Worm (Caenorhabditis elegans): ENCODE results near the gene rrc-1.

DNA sequence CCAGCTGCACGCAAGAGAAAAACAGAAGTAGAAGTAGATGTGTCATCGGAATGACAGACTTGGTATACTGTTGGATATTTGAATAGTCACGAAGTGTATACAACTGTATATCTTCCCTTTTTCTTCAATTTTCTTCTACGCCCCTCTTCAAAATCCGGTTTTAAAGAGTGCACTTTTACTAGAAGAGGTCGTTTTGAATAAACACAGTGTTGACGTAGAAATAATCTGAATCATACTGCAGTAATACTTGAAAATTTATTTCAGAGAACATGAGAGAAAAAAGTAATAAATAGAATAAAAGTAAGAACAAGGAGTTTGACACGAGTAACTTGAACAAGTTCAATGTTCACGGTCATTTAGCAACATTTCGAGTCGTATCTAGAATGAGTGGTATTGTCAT, 41.5 kb upstream of the rrc-1 start, which contains the start of gene R07B1.8:
- TF ChIP-seq him-1 (tag; optimal IDR thresholded peaks at IDR 0.05) (no peak), W03F9.2 (tag; optimal IDR thresholded peaks at IDR 0.05) (no peak)

Data from whole organism, L4/young adult.